Worm (Caenorhabditis elegans) whole organism, young adult: ENCODE data around the gene col-3.

Experiments used
- B0035.1 ChIP-seq: sonication (generic microtip); optimal IDR thresholded peaks from 2 replicates; lab custom pipeline; 2016; ENCODE audit warnings: missing genetic modification characterization, mild to moderate bottlenecking, missing compliant biosample characterization, missing genotype, missing genetic modification reagents
- B0261.1 ChIP-seq: sonication (generic microtip); optimal IDR thresholded peaks from 2 replicates; lab custom pipeline; 2016; ENCODE audit warnings: mild to moderate bottlenecking, missing genetic modification characterization, moderate library complexity, missing compliant biosample characterization
- F39B2.1 ChIP-seq: fragments of 200-800 bp; sonication (Bioruptor generic); IDR thresholded peaks from 2 replicates; pipeline ENCODE4 v1.3.6; 2022; ENCODE audit warnings: missing genetic modification reagents, missing genetic modification characterization, missing compliant biosample characterization
- F52B5.7 ChIP-seq: sonication (generic microtip); optimal IDR thresholded peaks from 2 replicates; lab custom pipeline; 2016; ENCODE audit warnings: mild to moderate bottlenecking, missing genetic modification characterization, missing compliant biosample characterization
- F57C9.4 ChIP-seq: sonication (generic microtip); optimal IDR thresholded peaks from 2 replicates; lab custom pipeline; 2017; ENCODE audit warnings: mild to moderate bottlenecking, missing genetic modification characterization, missing compliant biosample characterization
- K12H6.12 ChIP-seq: fragments of 200-800 bp; sonication (Bioruptor generic); optimal IDR thresholded peaks from 2 replicates; lab custom pipeline; 2018; ENCODE audit warnings: mild to moderate bottlenecking, missing genetic modification characterization, missing compliant biosample characterization
- T07F8.4 ChIP-seq: sonication (generic microtip); optimal IDR thresholded peaks from 2 replicates; lab custom pipeline; 2016; ENCODE audit warnings: mild to moderate bottlenecking, missing genetic modification characterization, moderate library complexity, missing compliant biosample characterization
- Y53F4B.3 ChIP-seq: fragments of 200-800 bp; sonication (Bioruptor generic); IDR thresholded peaks from 2 replicates; pipeline ENCODE4 v1.3.6; 2022; ENCODE audit warnings: missing genetic modification reagents, missing genetic modification characterization, missing compliant biosample characterization
- Y53G8AR.9 ChIP-seq: fragments of 200-800 bp; sonication (Bioruptor generic); conservative IDR thresholded peaks from 2 replicates; pipeline ENCODE4 v1.3.6; 2022; ENCODE audit warnings: missing genetic modification reagents, missing genetic modification characterization, missing compliant biosample characterization
- Y67H2A.10 ChIP-seq: fragments of 200-800 bp; sonication (Bioruptor generic); conservative IDR thresholded peaks from 2 replicates; pipeline ENCODE4 v1.3.6; 2022; ENCODE audit warnings: missing genetic modification reagents, missing genetic modification characterization, missing compliant biosample characterization
- Y79H2A.3 ChIP-seq: fragments of 200-800 bp; sonication (Bioruptor generic); conservative IDR thresholded peaks from 2 replicates; pipeline ENCODE4 v1.3.6; 2022; ENCODE audit warnings: missing genetic modification reagents, missing genetic modification characterization, missing compliant biosample characterization
- ama-1 ChIP-seq, 3 experiments: fragments of 150-350 bp in 1 of 3; sonication (generic microtip) in 2 of 3; optimal IDR thresholded peaks; 2 replicates each; lab custom pipeline; 2014 to 2018; ENCODE audit warnings: missing biosample characterization in 2 of 3, missing genetic modification characterization in 2 of 3, missing genetic modification reagents in 2 of 3
- aptf-2 ChIP-seq: fragments of 200-800 bp; sonication (Bioruptor generic); conservative IDR thresholded peaks from 2 replicates; pipeline ENCODE4 v1.3.6; 2022; ENCODE audit warnings: missing genetic modification reagents, missing genetic modification characterization, missing compliant biosample characterization
- atf-7 ChIP-seq: sonication (generic microtip); optimal IDR thresholded peaks from 2 replicates; lab custom pipeline; 2017; ENCODE audit warnings: mild to moderate bottlenecking, missing genetic modification characterization, missing compliant biosample characterization
- attf-3 ChIP-seq: fragments of 200-800 bp; sonication (Bioruptor generic); conservative IDR thresholded peaks from 2 replicates; pipeline ENCODE4 v1.3.6; 2022; ENCODE audit warnings: missing genetic modification reagents, missing genetic modification characterization, missing compliant biosample characterization
- attf-6 ChIP-seq: fragments of 200-800 bp; sonication (Bioruptor generic); IDR thresholded peaks from 2 replicates; pipeline ENCODE4 v1.3.6; 2022; ENCODE audit warnings: missing genetic modification reagents, missing genetic modification characterization, missing compliant biosample characterization
- ccch-3 ChIP-seq: fragments of 200-800 bp; sonication (Bioruptor generic); optimal IDR thresholded peaks from 2 replicates; lab custom pipeline; 2018; ENCODE audit warnings: mild to moderate bottlenecking, missing genetic modification characterization, missing compliant biosample characterization
- ceh-40 ChIP-seq: fragments of 200-800 bp; sonication (Bioruptor generic); IDR thresholded peaks from 2 replicates; pipeline ENCODE4 v1.3.6; 2022; ENCODE audit warnings: missing genetic modification characterization, missing compliant biosample characterization
- chd-7 ChIP-seq: sonication (generic microtip); optimal IDR thresholded peaks from 2 replicates; lab custom pipeline; 2016; ENCODE audit warnings: mild to moderate bottlenecking, missing genetic modification characterization, moderate library complexity, missing compliant biosample characterization
- dox-1 ChIP-seq: fragments of 200-800 bp; sonication (Bioruptor generic); IDR thresholded peaks from 2 replicates; pipeline ENCODE4 v1.3.6; 2022; ENCODE audit warnings: missing genetic modification reagents, missing genetic modification characterization, missing compliant biosample characterization
- dpl-1 ChIP-seq: fragments of 150-350 bp; optimal IDR thresholded peaks from 2 replicates; lab custom pipeline; 2014; ENCODE audit warnings: missing biosample characterization, missing genetic modification reagents, missing genetic modification characterization
- efl-1 ChIP-seq: fragments of 150-350 bp; optimal IDR thresholded peaks from 2 replicates; lab custom pipeline; 2014; ENCODE audit warnings: missing biosample characterization, missing genetic modification reagents, missing genetic modification characterization
- egl-18 ChIP-seq: fragments of 200-800 bp; sonication (Bioruptor generic); IDR thresholded peaks from 2 replicates; pipeline ENCODE4 v1.3.6; 2022; ENCODE audit warnings: missing genetic modification reagents, missing genetic modification characterization, missing compliant biosample characterization
- hlh-12 ChIP-seq: sonication (generic microtip); optimal IDR thresholded peaks from 2 replicates; lab custom pipeline; 2016; ENCODE audit warnings: missing genetic modification characterization, missing compliant biosample characterization
- hlh-26 ChIP-seq: fragments of 200-800 bp; sonication (Bioruptor generic); conservative IDR thresholded peaks from 2 replicates; pipeline ENCODE4 v1.3.6; 2022; ENCODE audit warnings: missing genetic modification reagents, missing genetic modification characterization, missing compliant biosample characterization
- hsf-1 ChIP-seq: fragments of 200-800 bp; sonication (Bioruptor generic); IDR thresholded peaks from 2 replicates; pipeline ENCODE4 v1.3.6; 2022; ENCODE audit warnings: missing genetic modification reagents, missing genetic modification characterization, missing compliant biosample characterization
- let-526 ChIP-seq: fragments of 200-800 bp; sonication (Bioruptor generic); IDR thresholded peaks from 2 replicates; pipeline ENCODE4 v1.3.6; 2022; ENCODE audit warnings: missing genetic modification reagents, missing genetic modification characterization, missing compliant biosample characterization
- lin-26 ChIP-seq: fragments of 200-800 bp; sonication (Bioruptor generic); IDR thresholded peaks from 2 replicates; pipeline ENCODE4 v1.3.6; 2022; ENCODE audit warnings: missing genetic modification reagents, missing genetic modification characterization, missing compliant biosample characterization
- lir-1 ChIP-seq: fragments of 200-800 bp; sonication (Bioruptor generic); conservative IDR thresholded peaks from 2 replicates; pipeline ENCODE4 v1.3.6; 2022; ENCODE audit warnings: missing genetic modification reagents, missing genetic modification characterization, missing compliant biosample characterization
- madf-8 ChIP-seq: fragments of 200-800 bp; sonication (Bioruptor generic); conservative IDR thresholded peaks from 2 replicates; pipeline ENCODE4 v1.3.6; 2022; ENCODE audit warnings: missing genetic modification reagents, missing genetic modification characterization, missing compliant biosample characterization
- mel-28 ChIP-seq: sonication (generic microtip); optimal IDR thresholded peaks from 2 replicates; lab custom pipeline; 2016; ENCODE audit warnings: borderline replicate concordance, mild to moderate bottlenecking, missing genetic modification characterization, missing compliant biosample characterization
- nfya-1 ChIP-seq: sonication (generic microtip); optimal IDR thresholded peaks from 2 replicates; lab custom pipeline; 2017; ENCODE audit warnings: antibody characterized with exemption, missing compliant biosample characterization, missing genetic modification characterization, borderline replicate concordance; ENCODE audit not compliant: insufficient read depth
- nhr-179 ChIP-seq: sonication (generic microtip); optimal IDR thresholded peaks from 2 replicates; lab custom pipeline; 2016; ENCODE audit warnings: mild to moderate bottlenecking, missing genetic modification characterization, missing compliant biosample characterization
- pbrm-1 ChIP-seq: fragments of 200-800 bp; sonication (Bioruptor generic); IDR thresholded peaks from 2 replicates; pipeline ENCODE4 v1.3.6; 2022; ENCODE audit warnings: missing genetic modification reagents, missing genetic modification characterization, missing compliant biosample characterization
- sdz-38 ChIP-seq: sonication (generic microtip); optimal IDR thresholded peaks from 2 replicates; lab custom pipeline; 2016; ENCODE audit warnings: missing genotype, missing genetic modification characterization, missing compliant biosample characterization
- snpc-1.1 ChIP-seq: sonication (generic microtip); optimal IDR thresholded peaks from 2 replicates; lab custom pipeline; 2017; ENCODE audit warnings: missing genetic modification characterization, mild to moderate bottlenecking, missing compliant biosample characterization, antibody characterized with exemption, moderate library complexity, missing genotype, missing genetic modification reagents; ENCODE audit not compliant: insufficient read depth
- tbp1 ChIP-seq: fragments of 200-800 bp; sonication (Bioruptor generic); optimal IDR thresholded peaks from 2 replicates; lab custom pipeline; 2018; ENCODE audit warnings: mild to moderate bottlenecking, missing genetic modification characterization, missing compliant biosample characterization
- ztf-25 ChIP-seq: fragments of 200-800 bp; sonication (Bioruptor generic); IDR thresholded peaks from 2 replicates; pipeline ENCODE4 v1.3.6; 2022; ENCODE audit warnings: missing genetic modification reagents, missing genetic modification characterization, missing compliant biosample characterization
- ztf-28 ChIP-seq: fragments of 200-800 bp; sonication (Bioruptor generic); IDR thresholded peaks from 2 replicates; pipeline ENCODE4 v1.3.6; 2022; ENCODE audit warnings: missing genetic modification reagents, missing genetic modification characterization, missing compliant biosample characterization
- ztf-3 ChIP-seq: fragments of 200-800 bp; sonication (Bioruptor generic); optimal IDR thresholded peaks from 2 replicates; lab custom pipeline; 2018; ENCODE audit warnings: mild to moderate bottlenecking, missing genetic modification characterization, missing compliant biosample characterization

The col-3 gene

ce11 chrIV:8819471-8819870, 5.1 kb upstream of the col-3 start:
- TF ChIP-seq madf-8 (GFP tag; lab: Robert Waterston, UW) (no peak), ama-1 (optimal IDR thresholded peaks at IDR 0.05; lab: Kevin White, UChicago) (no peak), ama-1 (GFP tag; optimal IDR thresholded peaks at IDR 0.05; lab: Kevin White, UChicago) (no peak), Y79H2A.3 (GFP tag; lab: Robert Waterston, UW) (no peak), Y67H2A.10 (GFP tag; lab: Robert Waterston, UW) (no peak), T07F8.4 (tag; lab: Kevin White, UChicago) (no peak), hlh-12 (tag; lab: Kevin White, UChicago) (no peak), dox-1 (GFP tag; lab: Robert Waterston, UW) (no peak), ztf-3 (GFP tag; lab: Kevin White, UChicago) (no peak), hlh-26 (GFP tag; lab: Robert Waterston, UW) (no peak), attf-3 (no peak), ceh-40 (no peak), Y53F4B.3 (GFP tag; lab: Robert Waterston, UW) (no peak), ccch-3 (GFP tag; lab: Kevin White, UChicago) (no peak), atf-7 (no peak), snpc-1.1 (tag; lab: Kevin White, UChicago) (no peak), dpl-1 (no peak), K12H6.12 (tag; lab: Kevin White, UChicago) (no peak), Y53G8AR.9 (GFP tag; lab: Robert Waterston, UW) (no peak), sdz-38 (tag; lab: Kevin White, UChicago) (no peak)

- TF ChIP-seq efl-1 (GFP tag; lab: Kevin White, UChicago) (no peak), T07F8.4 (tag; lab: Kevin White, UChicago) (no peak), mel-28 (tag; lab: Kevin White, UChicago) (no peak), B0035.1 (tag; lab: Kevin White, UChicago) (no peak), pbrm-1 (GFP tag; lab: Robert Waterston, UW) (no peak), F57C9.4 (no peak), B0261.1 (tag; lab: Kevin White, UChicago) (no peak), nhr-179 (tag; lab: Kevin White, UChicago) (no peak), nfya-1 (tag; lab: Kevin White, UChicago) (no peak), dpl-1 (no peak), ztf-28 (no peak), attf-6 (GFP tag; lab: Robert Waterston, UW) (no peak), chd-7 (tag; lab: Kevin White, UChicago) (no peak), F52B5.7 (tag; lab: Kevin White, UChicago) (no peak), tbp1 (GFP tag; lab: Kevin White, UChicago) (no peak), let-526 (no peak)
Measured at ce11 chrIV:8820041-8820440, 4.5 kb upstream of the col-3 start, which contains the start of gene T28C6.3. Gene T28C6.3 (plus strand): TSS chrIV:8820341.

ce11 chrIV:8821147-8821546, 3.4 kb upstream of the col-3 start, which contains the start of gene T28C6.5:
Gene T28C6.5 (plus strand): TSS chrIV:8821447.
- no peak for TF ChIP-seq efl-1 (GFP tag; lab: Kevin White, UChicago)
- no peak for TF ChIP-seq aptf-2 (GFP tag; lab: Robert Waterston, UW)
- no peak for TF ChIP-seq F39B2.1 (GFP tag; lab: Robert Waterston, UW)
- no peak for TF ChIP-seq ztf-25 (GFP tag; lab: Robert Waterston, UW)
- no peak for TF ChIP-seq T07F8.4 (tag; lab: Kevin White, UChicago)
- TF ChIP-seq Y53G8AR.9 (GFP tag; lab: Robert Waterston, UW) = no peak
- no peak for TF ChIP-seq F57C9.4
- TF ChIP-seq hsf-1 = no peak
- TF ChIP-seq lir-1 (GFP tag; lab: Robert Waterston, UW) = no peak
- TF ChIP-seq egl-18 (GFP tag; lab: Robert Waterston, UW) = no peak
- no peak for TF ChIP-seq lin-26 (GFP tag; lab: Robert Waterston, UW)
